Worm (Caenorhabditis elegans) whole organism, L1 larva: ENCODE data around the gene pqn-35.

Source experiments
- C04F5.9 ChIP-seq: sonication (generic microtip); optimal IDR thresholded peaks from 2 replicates; lab custom pipeline; 2016; ENCODE audit warnings: missing genetic modification characterization, missing compliant biosample characterization
- F16B12.6 ChIP-seq: fragments of 150-350 bp; optimal IDR thresholded peaks from 2 replicates; lab custom pipeline; 2014; ENCODE audit warnings: missing biosample characterization, missing genetic modification characterization
- Y116A8C.19 ChIP-seq: sonication (generic microtip); optimal IDR thresholded peaks from 2 replicates; lab custom pipeline; 2016; ENCODE audit warnings: missing compliant biosample characterization, missing genetic modification characterization, borderline replicate concordance
- aha-1 ChIP-seq: fragments of 150-350 bp; optimal IDR thresholded peaks from 2 replicates; lab custom pipeline; 2014; ENCODE audit warnings: missing biosample characterization, missing genetic modification characterization
- alr-1 ChIP-seq: fragments of 200-800 bp; sonication (Bioruptor generic); optimal IDR thresholded peaks from 2 replicates; lab custom pipeline; 2018; ENCODE audit warnings: borderline replicate concordance, mild to moderate bottlenecking, missing genetic modification characterization, missing compliant biosample characterization
- blmp-1 ChIP-seq: fragments of 150-350 bp; optimal IDR thresholded peaks from 2 replicates; lab custom pipeline; 2014; ENCODE audit warnings: missing biosample characterization, missing genetic modification characterization
- ceh-8 ChIP-seq: fragments of 200-800 bp; sonication (Bioruptor generic); optimal IDR thresholded peaks from 2 replicates; lab custom pipeline; 2018; ENCODE audit warnings: mild to moderate bottlenecking, missing genetic modification characterization, moderate library complexity, missing compliant biosample characterization
- ceh-82 ChIP-seq, 3 experiments: fragments of 150-350 bp in 1 of 3; sonication (generic microtip) in 2 of 3; optimal IDR thresholded peaks; 2 replicates each; lab custom pipeline; 2014 to 2017; ENCODE audit warnings: missing biosample characterization in 3 of 3, missing genetic modification characterization in 3 of 3
- ceh-90 ChIP-seq: sonication (generic microtip); optimal IDR thresholded peaks from 2 replicates; lab custom pipeline; 2016; ENCODE audit warnings: missing genetic modification characterization, missing compliant biosample characterization
- dpl-1 ChIP-seq, 3 experiments: fragments of 150-350 bp in 2 of 3; sonication (generic microtip) in 1 of 3; optimal IDR thresholded peaks; 2 replicates each; lab custom pipeline; 2014 to 2017; ENCODE audit warnings: missing biosample characterization in 3 of 3, missing genetic modification characterization in 3 of 3, missing genetic modification reagents in 3 of 3
- dsc-1 ChIP-seq: sonication (generic microtip); optimal IDR thresholded peaks from 2 replicates; lab custom pipeline; 2016; ENCODE audit warnings: mild to moderate bottlenecking, missing genetic modification characterization, missing compliant biosample characterization
- efl-1 ChIP-seq, 4 experiments: fragments of 150-350 bp; optimal IDR thresholded peaks in 3 of 4; peaks in 1 of 4; 1 replicate in 1 of 4; 2 replicates in 3 of 4; lab custom pipeline; 2014; ENCODE audit warnings: missing biosample characterization in 2 of 4, missing genetic modification characterization in 2 of 4, missing genetic modification reagents in 2 of 4
- egl-13 ChIP-seq: sonication (generic microtip); optimal IDR thresholded peaks from 2 replicates; lab custom pipeline; 2016; ENCODE audit warnings: missing genotype, missing genetic modification reagents, missing genetic modification characterization, missing compliant biosample characterization
- elt-3 ChIP-seq, 6 experiments: fragments of 150-350 bp in 1 of 6; sonication (generic microtip); optimal IDR thresholded peaks; 2 replicates each; lab custom pipeline; 2017 to 2018; ENCODE audit warnings: missing biosample characterization in 6 of 6, missing genetic modification characterization in 6 of 6, inconsistent platforms in 1 of 6
- ets-5 ChIP-seq: fragments of 200-800 bp; sonication (Bioruptor generic); IDR thresholded peaks from 2 replicates; pipeline ENCODE4 v1.3.6; 2022; ENCODE audit warnings: missing genetic modification characterization, missing compliant biosample characterization
- fkh-4 ChIP-seq: sonication (generic microtip); optimal IDR thresholded peaks from 2 replicates; lab custom pipeline; 2016; ENCODE audit warnings: missing compliant biosample characterization, missing genetic modification characterization, borderline replicate concordance
- grh-1 ChIP-seq: fragments of 200-800 bp; sonication (Bioruptor generic); IDR thresholded peaks from 2 replicates; pipeline ENCODE4 v1.3.6; 2022; ENCODE audit warnings: missing genetic modification reagents, missing genetic modification characterization, missing compliant biosample characterization
- hlh-4 ChIP-seq: sonication (generic microtip); optimal IDR thresholded peaks from 2 replicates; lab custom pipeline; 2016; ENCODE audit warnings: mild to moderate bottlenecking, missing genetic modification characterization, missing compliant biosample characterization
- irx-1 ChIP-seq: sonication (generic microtip); optimal IDR thresholded peaks from 2 replicates; lab custom pipeline; 2016; ENCODE audit warnings: missing genetic modification characterization, missing compliant biosample characterization
- lin-14 ChIP-seq: fragments of 200-800 bp; sonication (Bioruptor generic); optimal IDR thresholded peaks from 2 replicates; lab custom pipeline; 2018; ENCODE audit warnings: mild to moderate bottlenecking, missing genetic modification characterization, moderate library complexity, missing compliant biosample characterization
- lin-35 ChIP-seq, 2 experiments: fragments of 150-350 bp; optimal IDR thresholded peaks; 2 replicates each; lab custom pipeline; 2014; ENCODE audit warnings: missing biosample characterization in 2 of 2, missing genetic modification characterization in 2 of 2, missing genetic modification reagents in 2 of 2
- mep-1 ChIP-seq: fragments of 150-350 bp; optimal IDR thresholded peaks from 2 replicates; lab custom pipeline; 2014; ENCODE audit warnings: missing biosample characterization, missing genetic modification characterization
- nhr-11 ChIP-seq: fragments of 150-350 bp; optimal IDR thresholded peaks from 2 replicates; lab custom pipeline; 2014; ENCODE audit warnings: missing biosample characterization, missing genetic modification characterization
- nhr-12 ChIP-seq: sonication (generic microtip); optimal IDR thresholded peaks from 2 replicates; lab custom pipeline; 2017; ENCODE audit warnings: missing biosample characterization, missing genetic modification characterization
- nhr-19 ChIP-seq: fragments of 200-800 bp; sonication (Bioruptor generic); conservative IDR thresholded peaks from 2 replicates; pipeline ENCODE4 v1.3.6; 2022; ENCODE audit warnings: missing genetic modification characterization, missing compliant biosample characterization
- nhr-20 ChIP-seq: sonication (generic microtip); optimal IDR thresholded peaks from 2 replicates; lab custom pipeline; 2016; ENCODE audit warnings: mild to moderate bottlenecking, missing genetic modification characterization, missing compliant biosample characterization
- nhr-85 ChIP-seq: sonication (generic microtip); peaks from one replicate; lab custom pipeline; 2016; ENCODE audit warnings: missing genetic modification characterization, inconsistent platforms, missing compliant biosample characterization
- nhr-90 ChIP-seq: sonication (generic microtip); optimal IDR thresholded peaks from 2 replicates; lab custom pipeline; 2016; ENCODE audit warnings: mild to moderate bottlenecking, missing genetic modification characterization, missing compliant biosample characterization; ENCODE audit not compliant: poor library complexity
- pag-3 ChIP-seq: sonication (generic microtip); optimal IDR thresholded peaks from 2 replicates; lab custom pipeline; 2017; ENCODE audit warnings: missing genetic modification characterization, mild to moderate bottlenecking, missing compliant biosample characterization, antibody characterized with exemption, borderline replicate concordance; ENCODE audit not compliant: insufficient read depth
- pqm-1 ChIP-seq: sonication (generic microtip); optimal IDR thresholded peaks from 3 replicates; lab custom pipeline; 2017; ENCODE audit warnings: missing biosample characterization, missing genetic modification characterization
- snpc-4 ChIP-seq: fragments of 150-350 bp; optimal IDR thresholded peaks from 2 replicates; lab custom pipeline; 2014; ENCODE audit warnings: missing biosample characterization, missing genetic modification characterization
- snu-23 ChIP-seq: sonication (generic microtip); optimal IDR thresholded peaks from 2 replicates; lab custom pipeline; 2016; ENCODE audit warnings: missing genetic modification characterization, missing compliant biosample characterization
- tbx-2 ChIP-seq: sonication (generic microtip); optimal IDR thresholded peaks from 2 replicates; lab custom pipeline; 2016; ENCODE audit warnings: missing genetic modification characterization, missing compliant biosample characterization
- unc-130 ChIP-seq: fragments of 150-350 bp; optimal IDR thresholded peaks from 2 replicates; lab custom pipeline; 2017; ENCODE audit warnings: missing biosample characterization, missing genetic modification characterization, inconsistent platforms
- unc-30 ChIP-seq: sonication (generic microtip); optimal IDR thresholded peaks from 2 replicates; lab custom pipeline; 2017; ENCODE audit warnings: missing biosample characterization, missing genetic modification characterization
- unc-98 ChIP-seq: fragments of 200-800 bp; sonication (Bioruptor generic); IDR thresholded peaks from 2 replicates; pipeline ENCODE4 v1.3.6; 2022; ENCODE audit warnings: missing genetic modification characterization, missing compliant biosample characterization
- vab-15 ChIP-seq: sonication (generic microtip); optimal IDR thresholded peaks from 2 replicates; lab custom pipeline; 2017; ENCODE audit warnings: missing genotype, mild to moderate bottlenecking, missing genetic modification characterization, missing compliant biosample characterization
- xbp-1 ChIP-seq: sonication (generic microtip); optimal IDR thresholded peaks from 2 replicates; lab custom pipeline; 2016; ENCODE audit warnings: missing genetic modification characterization, missing compliant biosample characterization
- ztf-4 ChIP-seq: fragments of 150-350 bp; optimal IDR thresholded peaks from 2 replicates; lab custom pipeline; 2014; ENCODE audit warnings: missing biosample characterization, missing genetic modification characterization

The pqn-35 gene

ce11 chrII:4619700-4620099 lies 6.9 kb downstream of the pqn-35 start, which contains the start of gene clec-138:
Gene clec-138, minus strand, starts transcription at chrII:4619800.
- no peak for TF ChIP-seq efl-1 (optimal IDR thresholded peaks at IDR 0.05; lab: Kevin White, UChicago)
- TF ChIP-seq efl-1 (GFP tag; optimal IDR thresholded peaks at IDR 0.05 in 1 of 2; lab: Kevin White, UChicago): peak in 1 of 2 experiments; percentile 32
- no peak for TF ChIP-seq nhr-11 (tag; lab: Kevin White, UChicago)
- TF ChIP-seq, all 84 proteins: peak for 1

ce11 chrII:4621650-4622049 lies 8.9 kb downstream of the pqn-35 start, which contains the start of gene clec-139:
Gene clec-139, minus strand, starts transcription at chrII:4621750.
- TF ChIP-seq nhr-12 (tag; lab: Kevin White, UChicago) (no peak), nhr-85 (peak; percentile 58), ceh-90 (tag; lab: Kevin White, UChicago) (no peak), ceh-8 (GFP tag; lab: Kevin White, UChicago) (no peak)

ce11 chrII:4626606-4627005 lies 13.8 kb downstream of the pqn-35 start, which contains the start of gene F35D11.1:
Gene F35D11.1, plus strand, starts transcription at chrII:4626906.
- TF ChIP-seq egl-13 (tag; lab: Kevin White, UChicago): no peak
- no peak for TF ChIP-seq fkh-4 (tag; lab: Kevin White, UChicago)
- TF ChIP-seq alr-1 (tag; lab: Kevin White, UChicago): no peak
- TF ChIP-seq unc-98 (GFP tag; lab: Robert Waterston, UW): no peak
- no peak for TF ChIP-seq tbx-2 (tag; lab: Kevin White, UChicago)
- no peak for TF ChIP-seq ztf-4 (tag; lab: Kevin White, UChicago)
- peak; percentile 31 for TF ChIP-seq dsc-1

DNA sequence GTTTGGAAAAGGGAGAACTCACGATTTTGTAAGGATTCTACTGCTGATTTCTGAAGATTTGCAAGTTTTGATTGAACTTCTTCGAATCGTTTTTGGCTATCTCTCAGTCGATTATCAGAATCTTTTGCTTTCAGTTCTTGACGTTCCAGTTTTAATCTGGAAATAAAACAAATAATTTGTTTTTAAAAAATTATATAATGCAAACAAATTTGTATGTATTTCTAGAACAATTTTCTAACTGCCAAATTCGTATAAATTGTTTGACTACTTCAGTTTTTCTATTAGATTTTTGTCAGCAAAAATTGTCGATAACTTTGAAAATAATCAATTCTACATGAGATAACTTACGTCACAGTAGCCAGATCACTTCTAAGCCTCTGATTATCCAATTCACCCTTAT lies 18.7 kb downstream of the pqn-35 start:
- TF ChIP-seq fkh-4 (tag; lab: Kevin White, UChicago) (no peak), aha-1 (no peak), xbp-1 (tag; lab: Kevin White, UChicago) (no peak), pqm-1 (tag; lab: Kevin White, UChicago) (no peak), dpl-1 (GFP tag; optimal IDR thresholded peaks at IDR 0.05; lab: Kevin White, UChicago) (no peak), elt-3 (tag; optimal IDR thresholded peaks at IDR 0.05; lab: Kevin White, UChicago) (no peak), unc-30 (tag; lab: Kevin White, UChicago) (no peak), pag-3 (tag; lab: Kevin White, UChicago) (no peak), nhr-90 (tag; lab: Kevin White, UChicago) (no peak), tbx-2 (tag; lab: Kevin White, UChicago) (no peak), lin-14 (GFP tag; lab: Kevin White, UChicago) (no peak), ceh-90 (tag; lab: Kevin White, UChicago) (no peak), dsc-1 (no peak)

DNA sequence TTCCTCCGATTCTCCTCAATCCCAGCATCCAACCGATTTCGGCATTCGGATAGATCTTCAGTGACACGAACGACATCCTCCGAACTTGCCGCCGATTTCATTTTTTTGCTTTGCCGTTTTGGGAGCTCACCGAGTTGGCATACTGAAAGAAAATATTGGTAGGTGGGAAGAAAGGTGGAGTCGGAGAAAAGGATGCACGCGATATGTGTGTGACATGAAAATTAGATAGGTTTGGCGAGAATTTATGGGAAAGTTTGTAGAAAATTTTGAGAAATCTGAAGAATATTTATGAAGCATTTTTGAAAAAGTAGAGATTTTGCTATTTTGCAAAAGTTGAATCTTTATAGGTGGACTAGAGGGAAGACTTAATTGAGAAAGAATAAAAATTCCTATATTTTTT lies 25.4 kb downstream of the pqn-35 start, which contains the start of gene che-10:
che-10 (minus strand) TSS at position 101 of the 400 bp plus-strand sequence.
- TF ChIP-seq efl-1 (optimal IDR thresholded peaks at IDR 0.05; lab: Kevin White, UChicago) (no peak), efl-1 (GFP tag; optimal IDR thresholded peaks at IDR 0.05 in 1 of 2; lab: Kevin White, UChicago) (peak in 1 of 2 experiments; percentile 66), hlh-4 (tag; lab: Kevin White, UChicago) (no peak)

DNA sequence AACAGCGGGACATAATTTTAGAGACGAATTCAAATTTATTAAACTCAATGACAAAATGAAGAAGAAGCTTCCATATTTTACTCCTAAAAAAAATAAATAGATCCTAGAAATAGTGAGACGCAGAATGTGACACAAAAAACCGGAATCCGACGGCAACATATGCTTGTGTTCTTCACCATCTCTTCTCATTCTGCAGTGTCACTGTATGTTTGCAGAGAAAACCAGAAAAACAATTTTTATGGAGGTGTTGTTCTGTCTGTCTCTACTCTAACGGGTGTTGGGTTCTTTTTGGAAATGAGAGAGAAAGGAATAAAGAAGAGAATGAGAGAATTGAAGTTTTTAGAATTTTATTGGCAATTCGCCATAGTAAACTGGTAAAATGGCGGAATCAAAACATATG lies 26.1 kb downstream of the pqn-35 start:
- TF ChIP-seq mep-1 (tag; lab: Kevin White, UChicago) (peak; percentile 31), vab-15 (tag; lab: Kevin White, UChicago) (no peak), irx-1 (tag; lab: Kevin White, UChicago) (no peak), ceh-90 (tag; lab: Kevin White, UChicago) (no peak), ceh-82 (tag; optimal IDR thresholded peaks at IDR 0.05; lab: Kevin White, UChicago) (no peak), snpc-4 (tag; lab: Kevin White, UChicago) (no peak), snu-23 (GFP tag; lab: Kevin White, UChicago) (no peak), nhr-19 (no peak), lin-14 (GFP tag; lab: Kevin White, UChicago) (peak; percentile 69), Y116A8C.19 (tag; lab: Kevin White, UChicago) (no peak), elt-3 (tag; optimal IDR thresholded peaks at IDR 0.05; lab: Kevin White, UChicago) (peak in 1 of 6 experiments; percentile 38), unc-98 (GFP tag; lab: Robert Waterston, UW) (no peak), nhr-20 (tag; lab: Kevin White, UChicago) (no peak), xbp-1 (tag; lab: Kevin White, UChicago) (no peak), lin-35 (GFP tag; optimal IDR thresholded peaks at IDR 0.05; lab: Kevin White, UChicago) (no peak), ceh-8 (GFP tag; lab: Kevin White, UChicago) (no peak), unc-130 (tag; lab: Kevin White, UChicago) (no peak), C04F5.9 (tag; lab: Kevin White, UChicago) (no peak), efl-1 (optimal IDR thresholded peaks at IDR 0.05; lab: Kevin White, UChicago) (peak in 1 of 2 experiments; percentile 8), efl-1 (GFP tag; optimal IDR thresholded peaks at IDR 0.05 in 1 of 2; lab: Kevin White, UChicago) (peak in 1 of 2 experiments; percentile 87), nhr-85 (peak; percentile 65), grh-1 (peak; percentile 50), blmp-1 (peak; percentile 79), F16B12.6 (tag; lab: Kevin White, UChicago) (no peak), ets-5 (GFP tag; lab: Robert Waterston, UW) (no peak)
